Fruit fly (Drosophila melanogaster) whole organism, embryonic: ENCODE results near the gene CG14439.

Experiments used
- Awh ChIP-seq: fragments of 200-800 bp; sonication (Bioruptor generic); IDR thresholded peaks from 2 replicates; pipeline ENCODE4, ENCODE4 v1.3.6; 2022; ENCODE audit warnings: missing biosample characterization, missing genetic modification characterization
- BtbVII ChIP-seq: fragments of 200-800 bp; sonication (Bioruptor generic); optimal IDR thresholded peaks from 3 replicates; lab custom pipeline; 2017; ENCODE audit warnings: missing biosample characterization, mild to moderate bottlenecking, missing genetic modification characterization
- CG11398 ChIP-seq: fragments of 200-800 bp; sonication (Bioruptor generic); optimal IDR thresholded peaks from 2 replicates; lab custom pipeline; 2016; ENCODE audit warnings: missing biosample characterization, missing genetic modification characterization
- CG11456 ChIP-seq: fragments of 200-800 bp; sonication (Bioruptor generic); IDR thresholded peaks from 3 replicates; pipeline ENCODE4 v1.3.6; 2022; ENCODE audit warnings: missing biosample characterization, missing genetic modification characterization
- CG1233 ChIP-seq: fragments of 200-800 bp; sonication (Bioruptor generic); optimal IDR thresholded peaks from 4 replicates; lab custom pipeline; 2018; ENCODE audit warnings: missing biosample characterization, mild to moderate bottlenecking, missing genetic modification characterization
- CG12942 ChIP-seq: fragments of 200-800 bp; sonication (Bioruptor generic); optimal IDR thresholded peaks from 3 replicates; lab custom pipeline; 2016; ENCODE audit warnings: missing biosample characterization, missing genetic modification characterization
- CG14710 ChIP-seq: fragments of 200-800 bp; sonication (Bioruptor generic); optimal IDR thresholded peaks from 3 replicates; lab custom pipeline; 2019; ENCODE audit warnings: missing biosample characterization, mild to moderate bottlenecking, missing genetic modification characterization, moderate library complexity
- CG14860 ChIP-seq: fragments of 200-800 bp; sonication (Bioruptor generic); IDR thresholded peaks from 3 replicates; pipeline ENCODE4 v1.3.6; 2022; ENCODE audit warnings: missing biosample characterization, missing genetic modification characterization; ENCODE audit not compliant: partially characterized antibody
- CG18262 ChIP-seq: fragments of 200-800 bp; optimal IDR thresholded peaks from 3 replicates; lab custom pipeline; 2019; ENCODE audit warnings: missing biosample characterization, mild to moderate bottlenecking, missing genetic modification characterization, moderate library complexity
- CG30403 ChIP-seq: fragments of 200-800 bp; sonication (Bioruptor generic); optimal IDR thresholded peaks from 3 replicates; lab custom pipeline; 2016; ENCODE audit warnings: missing biosample characterization, missing genetic modification characterization
- CG31224 ChIP-seq: fragments of 200-800 bp; sonication (Bioruptor generic); IDR thresholded peaks from 2 replicates; pipeline ENCODE4 v1.3.6; 2022; ENCODE audit warnings: missing biosample characterization, missing genetic modification characterization
- CG8290 ChIP-seq, 3 experiments: fragments of 200-800 bp; sonication (Bioruptor generic); optimal IDR thresholded peaks; 2 replicates each; lab custom pipeline; 2016 to 2019; ENCODE audit warnings: missing biosample characterization in 3 of 3, missing genetic modification characterization in 3 of 3, mild to moderate bottlenecking in 2 of 3, moderate library complexity in 1 of 3
- CG8388 ChIP-seq: fragments of 200-800 bp; sonication (Bioruptor generic); optimal IDR thresholded peaks from 2 replicates; lab custom pipeline; 2019; ENCODE audit warnings: missing biosample characterization, mild to moderate bottlenecking, missing genetic modification characterization, moderate library complexity
- CG8924 ChIP-seq: fragments of 200-800 bp; optimal IDR thresholded peaks from 3 replicates; lab custom pipeline; 2019; ENCODE audit warnings: missing biosample characterization, mild to moderate bottlenecking, missing genetic modification characterization, moderate library complexity
- Chrac-16 ChIP-seq: fragments of 200-800 bp; sonication (Bioruptor generic); optimal IDR thresholded peaks from 3 replicates; lab custom pipeline; 2016; ENCODE audit warnings: missing biosample characterization, missing genetic modification characterization
- CrebB ChIP-seq: fragments of 200-800 bp; sonication (Bioruptor generic); optimal IDR thresholded peaks from 3 replicates; lab custom pipeline; 2018; ENCODE audit warnings: missing biosample characterization, mild to moderate bottlenecking, missing genetic modification characterization
- Deaf1 ChIP-seq: fragments of 200-800 bp; optimal IDR thresholded peaks from 3 replicates; lab custom pipeline; 2019; ENCODE audit warnings: missing biosample characterization, mild to moderate bottlenecking, missing genetic modification characterization, moderate library complexity
- Dfd ChIP-seq, 2 experiments: fragments of >200 bp; optimal IDR thresholded peaks; 2 replicates each; lab custom pipeline; 2017; ENCODE audit warnings: missing biosample characterization in 2 of 2, missing genetic modification characterization in 2 of 2
- Doc3 ChIP-seq: fragments of 200-800 bp; sonication (Bioruptor generic); IDR thresholded peaks from 3 replicates; pipeline ENCODE4 v1.3.6; 2022; ENCODE audit warnings: missing biosample characterization, missing genetic modification characterization; ENCODE audit not compliant: partially characterized antibody
- Dp ChIP-seq: fragments of 200-800 bp; sonication (Bioruptor generic); optimal IDR thresholded peaks from 2 replicates; lab custom pipeline; 2018; ENCODE audit warnings: missing biosample characterization, mild to moderate bottlenecking, missing genetic modification characterization, moderate library complexity
- HLH4C ChIP-seq: fragments of 200-800 bp; sonication (Bioruptor generic); IDR thresholded peaks from 3 replicates; pipeline ENCODE4 v1.3.6; 2022; ENCODE audit warnings: missing biosample characterization, missing genetic modification characterization; ENCODE audit not compliant: partially characterized antibody
- HLHmδ ChIP-seq: fragments of 200-800 bp; sonication (Bioruptor generic); optimal IDR thresholded peaks from 2 replicates; lab custom pipeline; 2018; ENCODE audit warnings: missing biosample characterization, mild to moderate bottlenecking, missing genetic modification characterization, moderate library complexity
- Hsf ChIP-seq: fragments of 200-800 bp; sonication (Bioruptor generic); optimal IDR thresholded peaks from 3 replicates; lab custom pipeline; 2016; ENCODE audit warnings: missing biosample characterization, missing genetic modification characterization
- Kr ChIP-seq: fragments of 200-800 bp; sonication (Bioruptor generic); optimal IDR thresholded peaks from 2 replicates; lab custom pipeline; 2017; ENCODE audit warnings: missing biosample characterization, mild to moderate bottlenecking, missing genetic modification characterization
- Lhr ChIP-seq: fragments of 200-800 bp; sonication (Bioruptor generic); optimal IDR thresholded peaks from 3 replicates; lab custom pipeline; 2017; ENCODE audit warnings: mild to moderate bottlenecking, missing biosample characterization, missing genetic modification reagents, missing genetic modification characterization
- Oli ChIP-seq: fragments of 200-800 bp; sonication (Bioruptor generic); optimal IDR thresholded peaks from 2 replicates; lab custom pipeline; 2018; ENCODE audit warnings: missing biosample characterization, mild to moderate bottlenecking, missing genetic modification characterization, moderate library complexity
- Side ChIP-seq: fragments of 200-800 bp; sonication (Bioruptor generic); optimal IDR thresholded peaks from 2 replicates; lab custom pipeline; 2016; ENCODE audit warnings: missing biosample characterization, missing genetic modification characterization
- TFAM ChIP-seq: fragments of 200-800 bp; sonication (Bioruptor generic); optimal IDR thresholded peaks from 2 replicates; lab custom pipeline; 2017; ENCODE audit warnings: missing biosample characterization, missing genetic modification characterization, inconsistent platforms
- ara ChIP-seq: fragments of 200-800 bp; sonication (Bioruptor generic); IDR thresholded peaks from 2 replicates; pipeline ENCODE4 v1.3.6; 2022; ENCODE audit warnings: missing biosample characterization, missing genetic modification characterization
- ash1 ChIP-seq: fragments of 200-800 bp; sonication (Bioruptor generic); optimal IDR thresholded peaks from 2 replicates; lab custom pipeline; 2018; ENCODE audit warnings: missing biosample characterization, mild to moderate bottlenecking, missing genetic modification characterization
- bab2 ChIP-seq: fragments of 200-800 bp; sonication (Bioruptor generic); optimal IDR thresholded peaks from 2 replicates; lab custom pipeline; 2016; ENCODE audit warnings: missing biosample characterization, missing genetic modification characterization
- bsh ChIP-seq, 2 experiments: fragments of 200-800 bp; sonication (Bioruptor generic); optimal IDR thresholded peaks; 2 replicates each; lab custom pipeline; 2017 to 2018; ENCODE audit warnings: mild to moderate bottlenecking in 2 of 2, missing biosample characterization in 2 of 2, missing genetic modification characterization in 2 of 2, moderate library complexity in 1 of 2
- chinmo ChIP-seq: fragments of 200-800 bp; sonication (Bioruptor generic); IDR thresholded peaks from 4 replicates; pipeline ENCODE4 v1.3.6; 2022; ENCODE audit warnings: missing biosample characterization, missing genetic modification characterization; ENCODE audit not compliant: partially characterized antibody
- ci ChIP-seq: fragments of 200-800 bp; sonication (Bioruptor generic); IDR thresholded peaks from 3 replicates; pipeline ENCODE4 v1.3.6; 2022; ENCODE audit warnings: missing biosample characterization, missing genetic modification characterization
- danr ChIP-seq: fragments of 200-800 bp; sonication (Bioruptor generic); IDR thresholded peaks from 2 replicates; pipeline ENCODE4 v1.3.6; 2022; ENCODE audit warnings: missing biosample characterization, missing genetic modification characterization
- dimm ChIP-seq: fragments of 200-800 bp; sonication (Bioruptor generic); IDR thresholded peaks from 2 replicates; pipeline ENCODE4 v1.3.6; 2022; ENCODE audit warnings: missing biosample characterization, missing genetic modification characterization
- emc ChIP-seq: fragments of 200-800 bp; sonication (Bioruptor generic); optimal IDR thresholded peaks from 2 replicates; lab custom pipeline; 2016; ENCODE audit warnings: missing biosample characterization, missing genetic modification characterization
- esg ChIP-seq: fragments of 200-800 bp; sonication (Bioruptor generic); conservative IDR thresholded peaks from 2 replicates; pipeline ENCODE4 v1.3.6; 2022; ENCODE audit warnings: missing biosample characterization, missing genetic modification characterization
- eyg ChIP-seq: fragments of 200-800 bp; sonication (Bioruptor generic); optimal IDR thresholded peaks from 3 replicates; lab custom pipeline; 2016; ENCODE audit warnings: missing biosample characterization, missing genetic modification characterization
- fd3F ChIP-seq: fragments of 200-800 bp; sonication (Bioruptor generic); optimal IDR thresholded peaks from 2 replicates; lab custom pipeline; 2018; ENCODE audit warnings: missing biosample characterization, mild to moderate bottlenecking, missing genetic modification characterization, moderate library complexity
- hb ChIP-seq: fragments of 200-800 bp; sonication (Bioruptor generic); IDR thresholded peaks from 3 replicates; pipeline ENCODE4 v1.3.6; 2022; ENCODE audit warnings: missing biosample characterization, missing genetic modification characterization; ENCODE audit not compliant: partially characterized antibody
- lbe ChIP-seq: fragments of 200-800 bp; sonication (Bioruptor generic); optimal IDR thresholded peaks from 2 replicates; lab custom pipeline; 2016; ENCODE audit warnings: missing biosample characterization, mild to moderate bottlenecking, missing genetic modification characterization
- org-1 ChIP-seq: fragments of 200-800 bp; sonication (Bioruptor generic); optimal IDR thresholded peaks from 2 replicates; lab custom pipeline; 2017; ENCODE audit warnings: missing biosample characterization, missing genetic modification characterization
- pita ChIP-seq: fragments of 200-800 bp; sonication (Bioruptor generic); optimal IDR thresholded peaks from 2 replicates; lab custom pipeline; 2017; ENCODE audit warnings: missing biosample characterization, mild to moderate bottlenecking, missing genetic modification characterization
- seq ChIP-seq: fragments of 200-800 bp; sonication (Bioruptor generic); IDR thresholded peaks from 2 replicates; pipeline ENCODE4 v1.3.6; 2022; ENCODE audit warnings: missing biosample characterization, missing genetic modification characterization
- sisA ChIP-seq: fragments of 200-800 bp; sonication (Bioruptor generic); IDR thresholded peaks from 2 replicates; pipeline ENCODE4 v1.3.6; 2022; ENCODE audit warnings: missing biosample characterization, missing genetic modification characterization
- stwl ChIP-seq: fragments of 200-800 bp; sonication (Bioruptor generic); optimal IDR thresholded peaks from 3 replicates; lab custom pipeline; 2018; ENCODE audit warnings: missing biosample characterization, mild to moderate bottlenecking, missing genetic modification characterization, moderate library complexity
- tll ChIP-seq, 2 experiments: fragments of 200-800 bp in 1 of 2; fragments of >200 bp in 1 of 2; sonication (Bioruptor generic) in 1 of 2; optimal IDR thresholded peaks; 2 replicates each; lab custom pipeline; 2017 to 2019; ENCODE audit warnings: missing biosample characterization in 2 of 2, missing genetic modification characterization in 2 of 2, mild to moderate bottlenecking in 1 of 2, moderate library complexity in 1 of 2
- tna ChIP-seq: fragments of 200-800 bp; sonication (Bioruptor generic); IDR thresholded peaks from 2 replicates; pipeline ENCODE4 v1.3.6; 2022; ENCODE audit warnings: missing biosample characterization, missing genetic modification characterization; ENCODE audit not compliant: partially characterized antibody

CG14439 gene

dm6 chrX:6711295-6711694 is 36.0 kb upstream of the CG14439 start (continued):
- TF ChIP-seq ci (GFP tag; lab: Robert Waterston, UW), result peak; percentile 80
- TF ChIP-seq Doc3 (GFP tag; lab: Robert Waterston, UW), result no peak
- peak; percentile 89 for TF ChIP-seq org-1 (GFP tag; lab: Kevin White, UChicago)
- TF ChIP-seq seq (GFP tag; lab: Robert Waterston, UW), result peak; percentile 81
- peak; percentile 69 for TF ChIP-seq Chrac-16 (GFP tag; lab: Kevin White, UChicago)
- TF ChIP-seq CG12942 (GFP tag; lab: Kevin White, UChicago), result peak; percentile 49
- TF ChIP-seq dimm (GFP tag; lab: Robert Waterston, UW), result 0 out of 2 replicates have a peak, but pooled peaks have one; percentile 25
- TF ChIP-seq CrebB (tag; lab: Kevin White, UChicago), result peak; percentile 82
- TF ChIP-seq CG11398 (GFP tag; lab: Kevin White, UChicago), result peak; percentile 65
- TF ChIP-seq Awh (GFP tag; lab: Robert Waterston, UW), result peak; percentile 71
- TF ChIP-seq CG1233, result peak; percentile 77
- no peak for TF ChIP-seq Dp (GFP tag; lab: Kevin White, UChicago)
- TF ChIP-seq tna (GFP tag; lab: Robert Waterston, UW), result no peak
- peak; percentile 84 for TF ChIP-seq Side (GFP tag; lab: Kevin White, UChicago)
- TF ChIP-seq pita (GFP tag; lab: Kevin White, UChicago), result no peak
- peak; percentile 71 for TF ChIP-seq ara
- peak; percentile 62 for TF ChIP-seq CG31224 (GFP tag; lab: Robert Waterston, UW)
- TF ChIP-seq CG8290 (GFP tag; optimal IDR thresholded peaks at IDR 0.05; lab: Kevin White, UChicago), result peak; percentile 61
- TF ChIP-seq CG8290 (tag; optimal IDR thresholded peaks at IDR 0.05; lab: Kevin White, UChicago), result peak in 1 of 2 experiments; percentile 93
- TF ChIP-seq bsh (GFP tag; optimal IDR thresholded peaks at IDR 0.05; lab: Kevin White, UChicago), result peak; percentile 86 to 87
- peak; percentile 80 for TF ChIP-seq Deaf1
- TF ChIP-seq CG14860 (GFP tag; lab: Robert Waterston, UW), result no peak
- TF ChIP-seq Hsf (GFP tag; lab: Kevin White, UChicago), result peak; percentile 81
- peak; percentile 74 for TF ChIP-seq CG8388 (GFP tag; lab: Kevin White, UChicago)
- peak; percentile 69 for TF ChIP-seq CG14710 (tag; lab: Kevin White, UChicago)
- no peak for TF ChIP-seq chinmo (GFP tag; lab: Robert Waterston, UW)
- peak; percentile 79 for TF ChIP-seq bab2 (GFP tag; lab: Kevin White, UChicago)
- no peak for TF ChIP-seq stwl (tag; lab: Kevin White, UChicago)
- peak; percentile 79 for TF ChIP-seq BtbVII (GFP tag; lab: Kevin White, UChicago)
- no peak for TF ChIP-seq HLH4C (GFP tag; lab: Robert Waterston, UW)
- peak; percentile 69 for TF ChIP-seq eyg (GFP tag; lab: Kevin White, UChicago)
- no peak for TF ChIP-seq Kr (GFP tag; lab: Kevin White, UChicago)
- peak; percentile 24 for TF ChIP-seq TFAM (GFP tag; lab: Kevin White, UChicago)
- no peak; the same call in 2 of the 3 replicates for TF ChIP-seq CG11456 (GFP tag; lab: Robert Waterston, UW)
- TF ChIP-seq fd3F (GFP tag; lab: Kevin White, UChicago), result peak; percentile 65
- no peak for TF ChIP-seq tll (GFP tag; optimal IDR thresholded peaks at IDR 0.05; lab: Kevin White, UChicago)
- no peak for TF ChIP-seq lbe (GFP tag; lab: Kevin White, UChicago)
- TF ChIP-seq CG8924 (tag; lab: Kevin White, UChicago), result peak; percentile 82
- TF ChIP-seq sisA, result peak; percentile 71
- peak; percentile 47 for TF ChIP-seq ash1 (GFP tag; lab: Kevin White, UChicago)
- TF ChIP-seq hb, result no peak
- TF ChIP-seq Oli (tag; lab: Kevin White, UChicago), result peak; percentile 85
- no peak for TF ChIP-seq Dfd (GFP tag; optimal IDR thresholded peaks at IDR 0.05; lab: Kevin White, UChicago)
- peak; percentile 42; the same call in 1 of the 2 replicates for TF ChIP-seq danr (GFP tag; lab: Robert Waterston, UW)
- peak; percentile 64 for TF ChIP-seq esg
- TF ChIP-seq Lhr (GFP tag; lab: Kevin White, UChicago), result peak; percentile 36
- TF ChIP-seq CG30403 (GFP tag; lab: Kevin White, UChicago), result peak; percentile 80
- TF ChIP-seq CG18262, result peak; percentile 83
- TF ChIP-seq emc (GFP tag; lab: Kevin White, UChicago), result peak; percentile 43
- TF ChIP-seq HLHmδ (GFP tag; lab: Kevin White, UChicago), result no peak
